Fruit fly (Drosophila melanogaster): ENCODE measurements around the gene Prx6a.

The Prx6a gene

dm6 chr2L:2874542-2875194 lies 3.4 kb downstream of the Prx6a start, which contains the start of gene CG8814 (continued):
- TF ChIP-seq slp2 (GFP tag; optimal IDR thresholded peaks at IDR 0.05) (no peak), CG4282 (GFP tag; optimal IDR thresholded peaks at IDR 0.05) (no peak), CG3407 (GFP tag; optimal IDR thresholded peaks at IDR 0.05) (peak; percentile 23), crol (GFP tag; IDR thresholded peaks at IDR 0.05) (peak; percentile 21; the same call in 1 of the 2 replicates), caup (GFP tag; optimal IDR thresholded peaks at IDR 0.05; ENCODE audit: severe bottlenecking) (peak; percentile 41), CG8281 (tag; optimal IDR thresholded peaks at IDR 0.05) (no peak), nau (GFP tag; optimal IDR thresholded peaks at IDR 0.05) (peak; percentile 22), tio (GFP tag; optimal IDR thresholded peaks at IDR 0.05) (peak; percentile 59), Sry-β (GFP tag; optimal IDR thresholded peaks at IDR 0.05) (no peak), CG9215 (GFP tag; IDR thresholded peaks at IDR 0.05) (peak; percentile 80), Bteb2 (GFP tag; optimal IDR thresholded peaks at IDR 0.05) (peak; percentile 33), CG8359 (GFP tag; optimal IDR thresholded peaks at IDR 0.05; ENCODE audit: borderline replicate concordance) (no peak), Sox100B (GFP tag; optimal IDR thresholded peaks at IDR 0.05) (peak; percentile 62), CG15479 (GFP tag; optimal IDR thresholded peaks at IDR 0.05) (no peak), CG11398 (GFP tag; optimal IDR thresholded peaks at IDR 0.05) (no peak), ab (GFP tag; optimal IDR thresholded peaks at IDR 0.05) (no peak), stwl (tag; optimal IDR thresholded peaks at IDR 0.05) (peak; percentile 30), ci (GFP tag; IDR thresholded peaks at IDR 0.05) (peak; percentile 54; the same call in 2 of the 3 replicates), CG9797 (GFP tag; optimal IDR thresholded peaks at IDR 0.05) (peak; percentile 67), slou (GFP tag; optimal IDR thresholded peaks at IDR 0.05) (peak; percentile 68), CG8924 (tag; optimal IDR thresholded peaks at IDR 0.05) (peak; percentile 82), Oli (tag; optimal IDR thresholded peaks at IDR 0.05) (peak; percentile 4), nerfin-1 (tag; optimal IDR thresholded peaks at IDR 0.05) (peak; percentile 54), ssp (GFP tag; IDR thresholded peaks at IDR 0.05) (peak; percentile 81), CG8478 (optimal IDR thresholded peaks at IDR 0.05) (peak; percentile 87), CG1792 (GFP tag; optimal IDR thresholded peaks at IDR 0.05) (no peak), chif (GFP tag; optimal IDR thresholded peaks at IDR 0.05) (peak; percentile 12 to 27), Abd-B (GFP tag; optimal IDR thresholded peaks at IDR 0.05) (peak; percentile 66), CG17361 (GFP tag; IDR thresholded peaks at IDR 0.05) (peak; percentile 89), hb (GFP tag; IDR thresholded peaks at IDR 0.05; ENCODE audit: partially characterized antibody) (peak; percentile 81), lab (GFP tag; optimal IDR thresholded peaks at IDR 0.05) (peak; percentile 75), CG10543 (GFP tag; optimal IDR thresholded peaks at IDR 0.05) (peak; percentile 86), hkb (optimal IDR thresholded peaks at IDR 0.05) (no peak), hkb (GFP tag; IDR thresholded peaks at IDR 0.05) (no peak), gem (tag; optimal IDR thresholded peaks at IDR 0.05) (peak; percentile 81), Xrp1 (GFP tag; IDR thresholded peaks at IDR 0.05) (peak; percentile 28; the same call in 1 of the 2 replicates), ap (GFP tag; IDR thresholded peaks at IDR 0.05) (no peak), Deaf1 (tag; optimal IDR thresholded peaks at IDR 0.05) (peak; percentile 57), Trl (optimal IDR thresholded peaks at IDR 0.05) (peak in 1 of 2 experiments; percentile 63), Trl (GFP tag; optimal IDR thresholded peaks at IDR 0.05) (peak; percentile 30), HmgD (GFP tag; optimal IDR thresholded peaks at IDR 0.05) (no peak), btn (GFP tag; optimal IDR thresholded peaks at IDR 0.05) (no peak), Opbp (GFP tag; IDR thresholded peaks at IDR 0.05; ENCODE audit: partially characterized antibody) (peak; percentile 69), CG15514 (GFP tag; optimal IDR thresholded peaks at IDR 0.05) (peak; percentile 68), sug (tag; optimal IDR thresholded peaks at IDR 0.05) (peak; percentile 83), CG32772 (GFP tag; IDR thresholded peaks at IDR 0.05) (peak; percentile 65), tap (tag; optimal IDR thresholded peaks at IDR 0.05) (no peak), HLHmδ (GFP tag; optimal IDR thresholded peaks at IDR 0.05) (no peak), phol (tag; optimal IDR thresholded peaks at IDR 0.05) (peak; percentile 88), fd102C (GFP tag; optimal IDR thresholded peaks at IDR 0.05) (no peak)
